Worm (Caenorhabditis elegans): ENCODE results near the gene zhit-1.
A peak's percentile ranks its signal among the peaks of the same experiment; 100 is the strongest.

ce11 chrV:5584293-5584776, 12.0 kb downstream of the zhit-1 start, which contains the start of gene pas-6:
- TF ChIP-seq pha-4 (tag; optimal IDR thresholded peaks at IDR 0.05) (no peak), unc-62 (GFP tag; optimal IDR thresholded peaks at IDR 0.05) (no peak), elt-3 (tag; optimal IDR thresholded peaks at IDR 0.05) (no peak), ham-2 (GFP tag; optimal IDR thresholded peaks at IDR 0.05) (no peak), hlh-1 (tag; optimal IDR thresholded peaks at IDR 0.05) (no peak), nhr-2 (tag; optimal IDR thresholded peaks at IDR 0.05) (no peak), cnd-1 (tag; optimal IDR thresholded peaks at IDR 0.05) (no peak), mls-2 (tag; optimal IDR thresholded peaks at IDR 0.05) (no peak), tbx-8 (GFP tag; optimal IDR thresholded peaks at IDR 0.05) (no peak), nhr-76 (tag; optimal IDR thresholded peaks at IDR 0.05) (no peak), lsy-2 (tag; optimal IDR thresholded peaks at IDR 0.05) (peak; percentile 96), mab-5 (tag; optimal IDR thresholded peaks at IDR 0.05) (no peak), nhr-12 (tag; optimal IDR thresholded peaks at IDR 0.05) (no peak)

Data from whole organism, mixed stage, embryonic.